Worm (Caenorhabditis elegans) whole organism, midembryonic: ENCODE results near the gene mtm-3.
A peak's percentile ranks its signal among the peaks of the same experiment; 100 is the strongest.

Experiments used
- T22C8.4 ChIP-seq: fragments of 200-800 bp; sonication (Bioruptor generic); IDR thresholded peaks from 2 replicates; pipeline ENCODE4 v1.3.6; 2022; ENCODE audit warnings: missing genetic modification characterization, missing compliant biosample characterization
- cog-1 ChIP-seq: sonication (generic microtip); optimal IDR thresholded peaks from 2 replicates; lab custom pipeline; 2016; ENCODE audit warnings: missing genetic modification characterization, missing compliant biosample characterization
- flt-1 ChIP-seq: fragments of 200-800 bp; sonication (Bioruptor generic); IDR thresholded peaks from 2 replicates; pipeline ENCODE4 v1.3.6; 2022; ENCODE audit warnings: missing genetic modification characterization, missing compliant biosample characterization
- klf-2 ChIP-seq: fragments of 200-800 bp; sonication (Bioruptor generic); conservative IDR thresholded peaks from 2 replicates; pipeline ENCODE4 v1.3.6; 2022; ENCODE audit warnings: missing genetic modification reagents, missing genetic modification characterization, missing compliant biosample characterization
- med-1 ChIP-seq: sonication (generic microtip); optimal IDR thresholded peaks from 2 replicates; lab custom pipeline; 2017; ENCODE audit warnings: missing genetic modification characterization, mild to moderate bottlenecking, missing compliant biosample characterization, antibody characterized with exemption, missing genetic modification reagents; ENCODE audit not compliant: insufficient read depth
- ref-1 ChIP-seq: fragments of 200-800 bp; sonication (Bioruptor generic); conservative IDR thresholded peaks from 2 replicates; pipeline ENCODE4 v1.3.6; 2022; ENCODE audit warnings: missing genetic modification reagents, missing genetic modification characterization, missing compliant biosample characterization
- tab-1 ChIP-seq: fragments of 200-800 bp; sonication (Bioruptor generic); IDR thresholded peaks from 2 replicates; pipeline ENCODE4 v1.3.6; 2022; ENCODE audit warnings: missing genetic modification characterization, missing compliant biosample characterization
- ztf-23 ChIP-seq: fragments of 200-800 bp; sonication (Bioruptor generic); IDR thresholded peaks from 2 replicates; pipeline ENCODE4 v1.3.6; 2022; ENCODE audit warnings: missing genetic modification reagents, missing genetic modification characterization, missing compliant biosample characterization
- ztf-29 ChIP-seq: fragments of 200-800 bp; sonication (Bioruptor generic); IDR thresholded peaks from 2 replicates; pipeline ENCODE4 v1.3.6; 2022; ENCODE audit warnings: missing genetic modification reagents, missing genetic modification characterization, missing compliant biosample characterization

DNA sequence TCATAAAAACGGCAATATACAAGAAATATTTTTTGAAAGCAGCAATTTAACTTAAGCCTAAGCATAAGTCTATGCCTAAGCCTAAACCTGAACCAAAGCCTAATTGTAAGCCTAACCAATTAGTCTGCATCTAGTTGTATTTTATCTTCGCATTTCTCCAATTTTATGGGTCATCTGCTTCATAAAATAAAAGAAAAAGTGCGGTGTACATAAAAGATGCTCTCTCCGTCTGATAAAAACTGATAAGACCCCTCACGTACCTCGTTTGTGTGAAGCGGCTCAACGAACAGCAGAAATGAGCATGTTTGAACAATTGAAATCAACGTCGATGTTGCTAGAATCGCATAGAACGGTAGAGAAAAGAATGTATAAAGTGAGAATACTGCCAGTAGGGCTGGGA, 15.2 kb downstream of the mtm-3 start:
- no peak for TF ChIP-seq T22C8.4
- no peak for TF ChIP-seq med-1 (GFP tag; lab: Kevin White, UChicago)
- TF ChIP-seq klf-2, result no peak
- TF ChIP-seq flt-1, result no peak
- peak; percentile 32; the same call in 1 of the 2 replicates for TF ChIP-seq ztf-29 (GFP tag; lab: Robert Waterston, UW)
- TF ChIP-seq tab-1 (GFP tag; lab: Robert Waterston, UW), result no peak
- TF ChIP-seq ztf-23 (GFP tag; lab: Robert Waterston, UW), result no peak
- no peak for TF ChIP-seq cog-1 (tag; lab: Kevin White, UChicago)
- TF ChIP-seq ref-1 (GFP tag; lab: Robert Waterston, UW), result no peak
